Worm (Caenorhabditis elegans): ENCODE results near the gene srh-31.

ce11 chrV:17721709-17722108 lies 14.6 kb downstream of the srh-31 start:
- no peak for TF ChIP-seq ztf-29 (GFP tag; IDR thresholded peaks at IDR 0.05)
- TF ChIP-seq ref-1 (GFP tag; conservative IDR thresholded peaks at IDR 0.05), result no peak

Measured in whole organism, midembryonic.